Fruit fly (Drosophila melanogaster): ENCODE data around the gene CG34353.

Gene CG34353

dm6 chr3R:27905695-27906094 is at the start of gene CG34353:
Gene CG34353 (minus strand): TSS chr3R:27905843.
- no peak for TF ChIP-seq psq (optimal IDR thresholded peaks at IDR 0.05)
- TF ChIP-seq CG8478 (optimal IDR thresholded peaks at IDR 0.05): no peak
- TF ChIP-seq EcR (GFP tag; optimal IDR thresholded peaks at IDR 0.05): no peak
- TF ChIP-seq pan (optimal IDR thresholded peaks at IDR 0.05): no peak
- TF ChIP-seq Dll (optimal IDR thresholded peaks at IDR 0.05): no peak

dm6 chr3R:27954533-27954932 is 48.9 kb upstream of the CG34353 start, which contains the start of gene Nep7:
Gene Nep7 (plus strand): TSS chr3R:27954917.
- no peak for TF ChIP-seq psq (optimal IDR thresholded peaks at IDR 0.05)
- no peak for TF ChIP-seq pan (optimal IDR thresholded peaks at IDR 0.05)
- no peak for TF ChIP-seq Dll (optimal IDR thresholded peaks at IDR 0.05)
- no peak for TF ChIP-seq EcR (GFP tag; optimal IDR thresholded peaks at IDR 0.05)

- TF ChIP-seq EcR (GFP tag; optimal IDR thresholded peaks at IDR 0.05): no peak
- TF ChIP-seq Dll (optimal IDR thresholded peaks at IDR 0.05): no peak
- no peak for TF ChIP-seq usp (GFP tag; optimal IDR thresholded peaks at IDR 0.05)
- TF ChIP-seq CG8478 (optimal IDR thresholded peaks at IDR 0.05): no peak
- TF ChIP-seq pan (optimal IDR thresholded peaks at IDR 0.05): no peak
Measured at dm6 chr3R:27953890-27954289, 48.2 kb upstream of the CG34353 start, which contains the start of gene CG4951. Gene CG4951 (minus strand): TSS chr3R:27954112.

- TF ChIP-seq EcR (GFP tag; optimal IDR thresholded peaks at IDR 0.05) (no peak), usp (GFP tag; optimal IDR thresholded peaks at IDR 0.05) (no peak), Dll (optimal IDR thresholded peaks at IDR 0.05) (no peak), psq (optimal IDR thresholded peaks at IDR 0.05) (no peak), CG8478 (optimal IDR thresholded peaks at IDR 0.05) (no peak), pan (optimal IDR thresholded peaks at IDR 0.05) (no peak)
Measured at dm6 chr3R:27948421-27948906, 42.8 kb upstream of the CG34353 start, which contains the start of gene Gp93. Gene Gp93 (plus strand): TSS chr3R:27948711.

dm6 chr3R:27947682-27948245 is 42.1 kb upstream of the CG34353 start, which contains the start of gene mfrn:
Gene mfrn (minus strand): TSS chr3R:27948021.
- TF ChIP-seq EcR (GFP tag; optimal IDR thresholded peaks at IDR 0.05): no peak

dm6 chr3R:27946555-27947204 is 41.0 kb upstream of the CG34353 start:
- TF ChIP-seq pan (optimal IDR thresholded peaks at IDR 0.05) (peak; percentile 4), usp (GFP tag; optimal IDR thresholded peaks at IDR 0.05) (no peak), Dll (optimal IDR thresholded peaks at IDR 0.05) (no peak), psq (optimal IDR thresholded peaks at IDR 0.05) (no peak)

- TF ChIP-seq EcR (GFP tag; optimal IDR thresholded peaks at IDR 0.05) (no peak), usp (GFP tag; optimal IDR thresholded peaks at IDR 0.05) (no peak), Dll (optimal IDR thresholded peaks at IDR 0.05) (no peak), CG8478 (optimal IDR thresholded peaks at IDR 0.05) (no peak), psq (optimal IDR thresholded peaks at IDR 0.05) (no peak), pan (optimal IDR thresholded peaks at IDR 0.05) (no peak)
Measured at dm6 chr3R:27945398-27945797, 39.8 kb upstream of the CG34353 start.

dm6 chr3R:27937752-27938694 is 32.4 kb upstream of the CG34353 start, which contains the start of the genes NSD and BOD1:
Gene NSD (minus strand): TSS chr3R:27937853.
Gene BOD1 (plus strand): TSS chr3R:27938245.
- TF ChIP-seq Dll (optimal IDR thresholded peaks at IDR 0.05) (no peak), psq (optimal IDR thresholded peaks at IDR 0.05) (no peak), pan (optimal IDR thresholded peaks at IDR 0.05) (no peak), usp (GFP tag; optimal IDR thresholded peaks at IDR 0.05) (no peak), CG8478 (optimal IDR thresholded peaks at IDR 0.05) (no peak), EcR (GFP tag; optimal IDR thresholded peaks at IDR 0.05) (no peak)

- no peak for TF ChIP-seq Dll (optimal IDR thresholded peaks at IDR 0.05)
Measured at dm6 chr3R:27931461-27931860, 25.8 kb upstream of the CG34353 start.

- TF ChIP-seq psq (optimal IDR thresholded peaks at IDR 0.05) (no peak), Dll (optimal IDR thresholded peaks at IDR 0.05) (no peak), EcR (GFP tag; optimal IDR thresholded peaks at IDR 0.05) (no peak), pan (optimal IDR thresholded peaks at IDR 0.05) (no peak), usp (GFP tag; optimal IDR thresholded peaks at IDR 0.05) (no peak), CG8478 (optimal IDR thresholded peaks at IDR 0.05) (no peak)
Measured at dm6 chr3R:27928984-27929924, 23.6 kb upstream of the CG34353 start.

dm6 chr3R:27928140-27928539 is 22.5 kb upstream of the CG34353 start, which contains the start of gene nenya:
Gene nenya (minus strand): TSS chr3R:27928174.
- TF ChIP-seq pan (optimal IDR thresholded peaks at IDR 0.05) (no peak), Dll (optimal IDR thresholded peaks at IDR 0.05) (no peak), usp (GFP tag; optimal IDR thresholded peaks at IDR 0.05) (no peak), EcR (GFP tag; optimal IDR thresholded peaks at IDR 0.05) (no peak), CG8478 (optimal IDR thresholded peaks at IDR 0.05) (no peak), psq (optimal IDR thresholded peaks at IDR 0.05) (no peak)

Data from whole organism.